Worm (Caenorhabditis elegans): ENCODE measurements around the gene T21H3.5.

DNA sequence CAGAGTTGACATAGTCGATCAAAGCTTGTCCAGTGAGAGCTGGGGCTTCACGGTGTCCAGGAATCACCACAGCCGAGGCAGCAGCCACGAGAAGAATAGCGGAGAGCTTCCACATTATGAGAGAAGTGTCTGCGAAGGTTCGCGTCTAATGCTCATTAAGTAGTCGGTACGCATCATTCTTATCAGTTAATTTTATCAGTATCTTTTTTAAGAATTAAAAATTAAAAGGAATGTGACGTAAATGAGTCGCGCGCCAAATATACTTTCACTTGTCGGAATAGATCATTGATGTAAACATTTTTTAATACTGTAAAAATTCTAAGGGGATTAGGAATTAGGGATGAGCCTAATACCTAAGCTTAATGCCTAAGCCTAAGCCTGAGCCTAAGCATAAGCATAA, 30.3 kb downstream of the T21H3.5 start, which contains the start of gene cpr-5:
- TF ChIP-seq tbx-37 (GFP tag; conservative IDR thresholded peaks at IDR 0.05) (no peak), aly-1 (tag; optimal IDR thresholded peaks at IDR 0.05) (no peak), tra-4 (tag; optimal IDR thresholded peaks at IDR 0.05) (no peak), hmg-4 (GFP tag; optimal IDR thresholded peaks at IDR 0.05) (no peak), ceh-36 (tag; optimal IDR thresholded peaks at IDR 0.05) (peak; percentile 60), flt-1 (GFP tag; IDR thresholded peaks at IDR 0.05) (no peak), ama-1 (optimal IDR thresholded peaks at IDR 0.05) (no peak), scrt-1 (GFP tag; IDR thresholded peaks at IDR 0.05) (no peak), hnd-1 (tag; optimal IDR thresholded peaks at IDR 0.05) (no peak), F13C5.2 (tag; optimal IDR thresholded peaks at IDR 0.05) (no peak), ets-7 (tag; optimal IDR thresholded peaks at IDR 0.05) (no peak)
